Fruit fly (Drosophila melanogaster): ENCODE results near the gene Cpr76Ba.

Gene Cpr76Ba

DNA sequence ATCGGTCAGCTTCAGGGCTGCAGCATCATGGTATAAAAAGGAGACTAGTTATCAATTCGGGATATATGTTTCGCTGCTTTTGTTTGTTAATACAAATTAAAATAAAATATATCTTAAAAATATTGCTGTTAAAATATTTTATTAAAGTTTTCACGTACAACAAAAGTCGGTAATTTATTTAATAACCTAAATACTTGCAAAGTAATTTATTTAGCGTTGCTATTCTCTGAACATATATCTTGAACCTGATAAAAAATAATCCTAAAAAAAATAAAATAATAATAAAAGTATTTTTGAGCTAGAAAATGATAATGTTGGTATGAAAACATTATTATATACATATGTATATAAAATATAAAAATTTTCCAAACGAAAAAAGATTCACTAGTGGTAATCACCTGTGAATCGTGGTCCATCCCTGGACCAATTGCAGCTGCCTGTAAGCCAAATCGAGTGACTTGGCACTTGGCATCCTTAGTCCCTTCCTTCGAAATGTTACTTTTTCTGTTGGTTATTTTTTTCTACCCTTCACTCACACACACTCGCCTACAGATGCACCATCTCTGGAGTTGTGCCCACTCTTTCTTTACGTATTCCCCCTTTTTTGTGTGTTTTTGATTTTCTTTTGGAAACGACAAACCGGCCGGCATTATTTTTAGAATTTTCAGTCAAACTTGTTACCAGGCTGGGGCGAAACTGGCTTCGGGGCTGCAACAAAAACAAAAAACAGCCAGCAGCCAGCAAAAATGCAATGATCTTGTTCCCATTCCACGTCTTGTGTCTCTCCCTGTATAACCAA is 39.3 kb upstream of the Cpr76Ba start (continued):
- TF ChIP-seq cad (GFP tag; optimal IDR thresholded peaks at IDR 0.05): no peak
- no peak for TF ChIP-seq CG14667 (GFP tag; IDR thresholded peaks at IDR 0.05)
- peak; percentile 63 for TF ChIP-seq CG14710 (tag; optimal IDR thresholded peaks at IDR 0.05)
- TF ChIP-seq CG33213 (GFP tag; optimal IDR thresholded peaks at IDR 0.05): no peak
- TF ChIP-seq Ets97D (GFP tag; optimal IDR thresholded peaks at IDR 0.05): no peak
- no peak for TF ChIP-seq Blimp-1 (GFP tag; optimal IDR thresholded peaks at IDR 0.05)
- TF ChIP-seq Atf3 (GFP tag; optimal IDR thresholded peaks at IDR 0.05): no peak
- TF ChIP-seq CTCF (GFP tag; optimal IDR thresholded peaks at IDR 0.05): no peak
- TF ChIP-seq Dad (GFP tag; optimal IDR thresholded peaks at IDR 0.05): no peak
- TF ChIP-seq CG4707 (GFP tag; optimal IDR thresholded peaks at IDR 0.05): no peak
- no peak for TF ChIP-seq scrt (GFP tag; optimal IDR thresholded peaks at IDR 0.05)
- TF ChIP-seq CG6765 (GFP tag; optimal IDR thresholded peaks at IDR 0.05): no peak
- TF ChIP-seq ind (GFP tag; optimal IDR thresholded peaks at IDR 0.05): no peak
- TF ChIP-seq Dp (GFP tag; optimal IDR thresholded peaks at IDR 0.05): no peak
- no peak for TF ChIP-seq otp (GFP tag; IDR thresholded peaks at IDR 0.05)
- no peak for TF ChIP-seq dm (GFP tag; optimal IDR thresholded peaks at IDR 0.05)
- no peak for TF ChIP-seq Mes4 (GFP tag; optimal IDR thresholded peaks at IDR 0.05)
- no peak for TF ChIP-seq CG17802 (tag; optimal IDR thresholded peaks at IDR 0.05)
- TF ChIP-seq CG17385 (GFP tag; optimal IDR thresholded peaks at IDR 0.05): no peak
- TF ChIP-seq grau (tag; optimal IDR thresholded peaks at IDR 0.05): peak; percentile 38
- TF ChIP-seq lbe (GFP tag; optimal IDR thresholded peaks at IDR 0.05): peak; percentile 43
- no peak for TF ChIP-seq CG1603 (tag; optimal IDR thresholded peaks at IDR 0.05)
- no peak for TF ChIP-seq CG8281 (tag; optimal IDR thresholded peaks at IDR 0.05)
- TF ChIP-seq Lhr (GFP tag; optimal IDR thresholded peaks at IDR 0.05): no peak
- no peak for TF ChIP-seq MESR4 (GFP tag; optimal IDR thresholded peaks at IDR 0.05)
- TF ChIP-seq Dll (GFP tag; IDR thresholded peaks at IDR 0.05; ENCODE audit: partially characterized antibody): no peak
- no peak for TF ChIP-seq HLH3B (GFP tag; IDR thresholded peaks at IDR 0.05)
- TF ChIP-seq kni (GFP tag; optimal IDR thresholded peaks at IDR 0.05): no peak
- TF ChIP-seq CG42726 (GFP tag; IDR thresholded peaks at IDR 0.05; ENCODE audit: partially characterized antibody): no peak
- TF ChIP-seq stwl (tag; optimal IDR thresholded peaks at IDR 0.05): no peak
- TF ChIP-seq Eip74EF (GFP tag; optimal IDR thresholded peaks at IDR 0.05): no peak
- TF ChIP-seq CG10366 (GFP tag; IDR thresholded peaks at IDR 0.05): no peak
- no peak for TF ChIP-seq CG31224 (GFP tag; IDR thresholded peaks at IDR 0.05)
- TF ChIP-seq Oli (tag; optimal IDR thresholded peaks at IDR 0.05): peak; percentile 16
- TF ChIP-seq sens (GFP tag): no peak
- no peak for TF ChIP-seq cato (GFP tag; optimal IDR thresholded peaks at IDR 0.05; ENCODE audit: borderline replicate concordance)
- TF ChIP-seq CG43689 (GFP tag; IDR thresholded peaks at IDR 0.05): no peak
- peak; percentile 51 for TF ChIP-seq CG8924 (tag; optimal IDR thresholded peaks at IDR 0.05)
- no peak for TF ChIP-seq onecut (GFP tag; IDR thresholded peaks at IDR 0.05)
- TF ChIP-seq sc (optimal IDR thresholded peaks at IDR 0.05): no peak
- peak; percentile 45 for TF ChIP-seq sc (GFP tag; optimal IDR thresholded peaks at IDR 0.05)
- TF ChIP-seq insv (GFP tag; optimal IDR thresholded peaks at IDR 0.05): no peak
- TF ChIP-seq knrl (GFP tag; IDR thresholded peaks at IDR 0.05; ENCODE audit: partially characterized antibody): no peak
- no peak for TF ChIP-seq Asciz (GFP tag; optimal IDR thresholded peaks at IDR 0.05)
- TF ChIP-seq Bgb (GFP tag; IDR thresholded peaks at IDR 0.05; ENCODE audit: partially characterized antibody): no peak
- TF ChIP-seq schlank (tag; optimal IDR thresholded peaks at IDR 0.05): no peak
- TF ChIP-seq CG14860 (GFP tag; IDR thresholded peaks at IDR 0.05; ENCODE audit: partially characterized antibody): no peak
- TF ChIP-seq CG12942 (GFP tag; optimal IDR thresholded peaks at IDR 0.05): no peak
- no peak for TF ChIP-seq CG18599 (GFP tag; optimal IDR thresholded peaks at IDR 0.05)
- no peak for TF ChIP-seq CG13296 (GFP tag; optimal IDR thresholded peaks at IDR 0.05)

All from whole organism, embryonic.